Fruit fly (Drosophila melanogaster) whole organism: ENCODE results near the gene CG8668.

Source experiments
- Dll ChIP-seq: fragments of >200 bp; optimal IDR thresholded peaks from 2 replicates; lab custom pipeline; 2017
- EcR ChIP-seq, 2 experiments: fragments of >200 bp; optimal IDR thresholded peaks; 2 replicates each; lab custom pipeline; 2017; ENCODE audit warnings: missing biosample characterization in 2 of 2, missing genetic modification characterization in 2 of 2, missing genetic modification reagents in 2 of 2

dm6 chr2L:8097964-8098945, 28.5 kb upstream of the CG8668 start:
- no peak for TF ChIP-seq EcR (GFP tag; optimal IDR thresholded peaks at IDR 0.05; lab: Kevin White, UChicago)
- no peak for TF ChIP-seq Dll (lab: Kevin White, UChicago)
